Fruit fly (Drosophila melanogaster): ENCODE data around the gene RhoU.

- no peak for TF ChIP-seq CG3726 (GFP tag; IDR thresholded peaks at IDR 0.05)
- TF ChIP-seq Pdp1 (GFP tag; optimal IDR thresholded peaks at IDR 0.05): no peak
Measured at dm6 chrX:10057964-10058363, 28.4 kb upstream of the RhoU start.

Measured in whole organism, embryonic.